Worm (Caenorhabditis elegans) whole organism, late embryonic: ENCODE measurements around the gene fbxa-213.

Experiments used
- C08G9.2 ChIP-seq: sonication (generic microtip); optimal IDR thresholded peaks from 2 replicates; lab custom pipeline; 2016; ENCODE audit warnings: mild to moderate bottlenecking, missing genetic modification characterization, moderate library complexity, missing compliant biosample characterization
- C38D4.7 ChIP-seq: fragments of 200-800 bp; sonication (Bioruptor generic); optimal IDR thresholded peaks from 2 replicates; lab custom pipeline; 2018; ENCODE audit warnings: mild to moderate bottlenecking, missing genetic modification characterization, moderate library complexity, missing compliant biosample characterization
- F13H6.1 ChIP-seq: sonication (generic microtip); optimal IDR thresholded peaks from 2 replicates; lab custom pipeline; 2016; ENCODE audit warnings: missing genetic modification characterization, missing compliant biosample characterization
- ama-1 ChIP-seq: fragments of 150-350 bp; optimal IDR thresholded peaks from 2 replicates; lab custom pipeline; 2014
- ceh-18 ChIP-seq: sonication (generic microtip); optimal IDR thresholded peaks from 2 replicates; lab custom pipeline; 2016; ENCODE audit warnings: missing genetic modification characterization, missing compliant biosample characterization
- ceh-19 ChIP-seq: fragments of 200-800 bp; sonication (Bioruptor generic); optimal IDR thresholded peaks from 2 replicates; lab custom pipeline; 2018; ENCODE audit warnings: mild to moderate bottlenecking, missing genetic modification characterization, missing compliant biosample characterization
- ceh-31 ChIP-seq: sonication (generic microtip); optimal IDR thresholded peaks from 2 replicates; lab custom pipeline; 2016; ENCODE audit warnings: missing genetic modification characterization, missing compliant biosample characterization
- ceh-9 ChIP-seq: sonication (generic microtip); optimal IDR thresholded peaks from 2 replicates; lab custom pipeline; 2016; ENCODE audit warnings: mild to moderate bottlenecking, missing genetic modification characterization, inconsistent platforms, missing compliant biosample characterization
- che-1 ChIP-seq: sonication (generic microtip); optimal IDR thresholded peaks from 2 replicates; lab custom pipeline; 2016; ENCODE audit warnings: mild to moderate bottlenecking, missing genetic modification characterization, missing compliant biosample characterization
- dmd-4 ChIP-seq: sonication (generic microtip); optimal IDR thresholded peaks from 2 replicates; lab custom pipeline; 2016; ENCODE audit warnings: borderline replicate concordance, missing genetic modification characterization, missing compliant biosample characterization
- elt-2 ChIP-seq: sonication (generic microtip); optimal IDR thresholded peaks from 2 replicates; lab custom pipeline; 2016; ENCODE audit warnings: missing genetic modification reagents, missing genetic modification characterization, missing compliant biosample characterization
- elt-4 ChIP-seq: sonication (generic microtip); optimal IDR thresholded peaks from 2 replicates; lab custom pipeline; 2016; ENCODE audit warnings: missing genetic modification characterization, missing compliant biosample characterization
- ets-4 ChIP-seq: sonication (generic microtip); optimal IDR thresholded peaks from 2 replicates; lab custom pipeline; 2016; ENCODE audit warnings: missing genetic modification characterization, missing compliant biosample characterization
- eyg-1 ChIP-seq: sonication (generic microtip); optimal IDR thresholded peaks from 2 replicates; lab custom pipeline; 2016; ENCODE audit warnings: missing genotype, missing genetic modification characterization, missing compliant biosample characterization
- fax-1 ChIP-seq: sonication (generic microtip); optimal IDR thresholded peaks from 2 replicates; lab custom pipeline; 2016; ENCODE audit warnings: missing genotype, missing genetic modification characterization, missing compliant biosample characterization
- fkh-10 ChIP-seq: fragments of 150-350 bp; optimal IDR thresholded peaks from 2 replicates; lab custom pipeline; 2014; ENCODE audit warnings: missing biosample characterization, missing genetic modification reagents, missing genetic modification characterization
- fkh-6 ChIP-seq: sonication (generic microtip); optimal IDR thresholded peaks from 2 replicates; lab custom pipeline; 2016; ENCODE audit warnings: missing genetic modification characterization, missing compliant biosample characterization
- hlh-30 ChIP-seq: sonication (generic microtip); optimal IDR thresholded peaks from 2 replicates; lab custom pipeline; 2017; ENCODE audit warnings: antibody characterized with exemption, missing genetic modification characterization, missing compliant biosample characterization; ENCODE audit not compliant: insufficient read depth
- hlh-6 ChIP-seq: sonication (generic microtip); optimal IDR thresholded peaks from 2 replicates; lab custom pipeline; 2016; ENCODE audit warnings: missing genotype, missing genetic modification characterization, missing compliant biosample characterization
- hlh-8 ChIP-seq: sonication (generic microtip); optimal IDR thresholded peaks from 2 replicates; lab custom pipeline; 2016; ENCODE audit warnings: missing genotype, missing genetic modification characterization, missing compliant biosample characterization
- lin-11 ChIP-seq: fragments of 200-800 bp; sonication (Bioruptor generic); optimal IDR thresholded peaks from 2 replicates; lab custom pipeline; 2018; ENCODE audit warnings: mild to moderate bottlenecking, missing genetic modification characterization, missing compliant biosample characterization
- madf-2 ChIP-seq: sonication (generic microtip); optimal IDR thresholded peaks from 2 replicates; lab custom pipeline; 2017; ENCODE audit warnings: missing genetic modification characterization, missing compliant biosample characterization
- mec-3 ChIP-seq: sonication (generic microtip); optimal IDR thresholded peaks from 2 replicates; lab custom pipeline; 2016; ENCODE audit warnings: borderline replicate concordance, missing genetic modification characterization, missing compliant biosample characterization
- nhr-11 ChIP-seq: fragments of 150-350 bp; optimal IDR thresholded peaks from 2 replicates; lab custom pipeline; 2014; ENCODE audit warnings: missing biosample characterization, missing genetic modification characterization
- nhr-232 ChIP-seq: sonication (generic microtip); optimal IDR thresholded peaks from 2 replicates; lab custom pipeline; 2016; ENCODE audit warnings: missing genetic modification characterization, missing compliant biosample characterization
- npax-4 ChIP-seq: sonication (generic microtip); optimal IDR thresholded peaks from 2 replicates; lab custom pipeline; 2016; ENCODE audit warnings: missing genetic modification characterization, missing compliant biosample characterization
- pat-9 ChIP-seq: fragments of 200-800 bp; sonication (Bioruptor generic); optimal IDR thresholded peaks from 2 replicates; lab custom pipeline; 2018; ENCODE audit warnings: mild to moderate bottlenecking, missing genetic modification characterization, moderate library complexity, missing compliant biosample characterization
- pax-1 ChIP-seq: fragments of 150-350 bp; optimal IDR thresholded peaks from 2 replicates; lab custom pipeline; 2014; ENCODE audit warnings: missing biosample characterization, missing genetic modification characterization
- pha-4 ChIP-seq: fragments of 150-350 bp; optimal IDR thresholded peaks from 2 replicates; lab custom pipeline; 2018; ENCODE audit warnings: missing biosample characterization, missing genetic modification reagents, missing genetic modification characterization
- pros-1 ChIP-seq: fragments of 150-350 bp; optimal IDR thresholded peaks from 2 replicates; lab custom pipeline; 2014; ENCODE audit warnings: missing biosample characterization, missing genetic modification reagents, missing genetic modification characterization
- ref-2 ChIP-seq: sonication (generic microtip); optimal IDR thresholded peaks from 2 replicates; lab custom pipeline; 2016; ENCODE audit warnings: missing genetic modification characterization, missing compliant biosample characterization
- sdc-2 ChIP-seq: sonication (generic microtip); optimal IDR thresholded peaks from 2 replicates; lab custom pipeline; 2016; ENCODE audit warnings: missing genotype, missing genetic modification characterization, missing compliant biosample characterization
- sox-2 ChIP-seq: fragments of 200-800 bp; sonication (Bioruptor generic); IDR thresholded peaks from 2 replicates; pipeline ENCODE4 v1.3.6; 2022; ENCODE audit warnings: missing genetic modification reagents, missing genetic modification characterization, missing compliant biosample characterization
- sox-4 ChIP-seq: sonication (generic microtip); optimal IDR thresholded peaks from 2 replicates; lab custom pipeline; 2017; ENCODE audit warnings: mild to moderate bottlenecking, missing genetic modification characterization, inconsistent platforms, missing compliant biosample characterization
- syd-9 ChIP-seq: sonication (generic microtip); optimal IDR thresholded peaks from 2 replicates; lab custom pipeline; 2016; ENCODE audit warnings: mild to moderate bottlenecking, missing genetic modification characterization, moderate library complexity, missing compliant biosample characterization
- ttx-3 ChIP-seq: sonication (generic microtip); optimal IDR thresholded peaks from 2 replicates; lab custom pipeline; 2016; ENCODE audit warnings: missing genetic modification reagents, missing genetic modification characterization, missing compliant biosample characterization
- unc-42 ChIP-seq: sonication (generic microtip); optimal IDR thresholded peaks from 2 replicates; lab custom pipeline; 2016; ENCODE audit warnings: missing genotype, missing genetic modification characterization, missing compliant biosample characterization

Gene fbxa-213

ce11 chrV:18266238-18266637 lies 2.4 kb downstream of the fbxa-213 start, which contains the start of gene R10E8.6:
Gene R10E8.6, minus strand, starts transcription at chrV:18266391.
- no peak for TF ChIP-seq nhr-11
- no peak for TF ChIP-seq pax-1
- no peak for TF ChIP-seq fkh-10 (GFP tag; lab: Kevin White, UChicago)
- no peak for TF ChIP-seq sox-4 (tag; lab: Kevin White, UChicago)
- no peak for TF ChIP-seq C38D4.7 (GFP tag; lab: Kevin White, UChicago)
- TF ChIP-seq ceh-19 = no peak
- no peak for TF ChIP-seq ama-1 (lab: Kevin White, UChicago)
- TF ChIP-seq pat-9 (tag; lab: Kevin White, UChicago) = no peak
- no peak for TF ChIP-seq ceh-9 (tag; lab: Kevin White, UChicago)

ce11 chrV:18265514-18265913 lies 3.1 kb downstream of the fbxa-213 start:
- TF ChIP-seq eyg-1 (no peak), elt-2 (tag; lab: Kevin White, UChicago) (no peak), dmd-4 (tag; lab: Kevin White, UChicago) (no peak), nhr-232 (tag; lab: Kevin White, UChicago) (no peak), sdc-2 (tag; lab: Kevin White, UChicago) (no peak), ets-4 (tag; lab: Kevin White, UChicago) (no peak), pha-4 (tag; lab: Kevin White, UChicago) (no peak), ref-2 (tag; lab: Kevin White, UChicago) (no peak), hlh-8 (tag; lab: Kevin White, UChicago) (no peak), fax-1 (tag; lab: Kevin White, UChicago) (no peak), ttx-3 (tag; lab: Kevin White, UChicago) (no peak), C08G9.2 (tag; lab: Kevin White, UChicago) (no peak), ceh-18 (tag; lab: Kevin White, UChicago) (no peak), fkh-6 (tag; lab: Kevin White, UChicago) (no peak), sox-2 (no peak), madf-2 (tag; lab: Kevin White, UChicago) (no peak)
- TF ChIP-seq, all 69 proteins: peak for 0

ce11 chrV:18254483-18254882 lies 14.2 kb downstream of the fbxa-213 start, which contains the start of gene R10E8.5:
Gene R10E8.5, plus strand, starts transcription at chrV:18254783.
- no peak for TF ChIP-seq ref-2 (tag; lab: Kevin White, UChicago)
- no peak for TF ChIP-seq hlh-30 (tag; lab: Kevin White, UChicago)
- no peak for TF ChIP-seq npax-4 (tag; lab: Kevin White, UChicago)
- no peak for TF ChIP-seq eyg-1
- no peak for TF ChIP-seq dmd-4 (tag; lab: Kevin White, UChicago)
- no peak for TF ChIP-seq hlh-8 (tag; lab: Kevin White, UChicago)
- no peak for TF ChIP-seq ets-4 (tag; lab: Kevin White, UChicago)
- no peak for TF ChIP-seq lin-11 (tag; lab: Kevin White, UChicago)
- no peak for TF ChIP-seq pha-4 (tag; lab: Kevin White, UChicago)
- no peak for TF ChIP-seq pros-1

- TF ChIP-seq unc-42 (tag; lab: Kevin White, UChicago) = no peak
- TF ChIP-seq pros-1 = no peak
- TF ChIP-seq hlh-6 (tag; lab: Kevin White, UChicago) = no peak
- TF ChIP-seq fax-1 (tag; lab: Kevin White, UChicago) = no peak
- TF ChIP-seq pat-9 (tag; lab: Kevin White, UChicago) = no peak
- no peak for TF ChIP-seq ceh-31
- TF ChIP-seq mec-3 (tag; lab: Kevin White, UChicago) = no peak
- no peak for TF ChIP-seq elt-4 (tag; lab: Kevin White, UChicago)
- no peak for TF ChIP-seq che-1 (tag; lab: Kevin White, UChicago)
- TF ChIP-seq pha-4 (tag; lab: Kevin White, UChicago) = no peak
- TF ChIP-seq syd-9 (tag; lab: Kevin White, UChicago) = no peak
- no peak for TF ChIP-seq F13H6.1
- TF ChIP-seq madf-2 (tag; lab: Kevin White, UChicago) = no peak
Observed at ce11 chrV:18253494-18253893, 15.2 kb downstream of the fbxa-213 start, which contains the start of gene R10E8.2. Gene R10E8.2, plus strand, starts transcription at chrV:18253794.
